Fruit fly (Drosophila melanogaster): Measurements from ENCODE around the gene Snx17.

The Snx17 gene

dm6 chr2L:10237725-10238446 is 31.1 kb upstream of the Snx17 start, which contains the start of gene mthl15:
Gene mthl15 (minus strand): TSS chr2L:10238317.
- no peak for TF ChIP-seq CG14655 (GFP tag; optimal IDR thresholded peaks at IDR 0.05)
- TF ChIP-seq CG10348 (GFP tag; IDR thresholded peaks at IDR 0.05), result no peak
- TF ChIP-seq Pif1B (GFP tag; optimal IDR thresholded peaks at IDR 0.05), result no peak
- TF ChIP-seq CG4496 (GFP tag; IDR thresholded peaks at IDR 0.05), result no peak
- TF ChIP-seq gl (tag; optimal IDR thresholded peaks at IDR 0.05), result no peak
- no peak for TF ChIP-seq Pif1A (GFP tag; optimal IDR thresholded peaks at IDR 0.05)
- TF ChIP-seq CG13204 (GFP tag; optimal IDR thresholded peaks at IDR 0.05), result no peak
- no peak for TF ChIP-seq Ets98B (GFP tag; IDR thresholded peaks at IDR 0.05)
- no peak for TF ChIP-seq rn (GFP tag; IDR thresholded peaks at IDR 0.05)
- TF ChIP-seq CG15710 (tag; optimal IDR thresholded peaks at IDR 0.05), result no peak
- no peak for TF ChIP-seq CG8159 (tag; optimal IDR thresholded peaks at IDR 0.05)
- no peak for TF ChIP-seq CG9948 (tag; optimal IDR thresholded peaks at IDR 0.05)

dm6 chr2L:10232827-10233226 is 26.1 kb upstream of the Snx17 start:
- TF ChIP-seq rn (GFP tag; IDR thresholded peaks at IDR 0.05), result no peak
- TF ChIP-seq EcR (GFP tag; optimal IDR thresholded peaks at IDR 0.05), result no peak
- no peak for TF ChIP-seq CG8159 (tag; optimal IDR thresholded peaks at IDR 0.05)
- no peak for TF ChIP-seq D1 (tag; optimal IDR thresholded peaks at IDR 0.05)
- TF ChIP-seq Snoo (tag; optimal IDR thresholded peaks at IDR 0.05), result no peak
- TF ChIP-seq fd96Ca (GFP tag; IDR thresholded peaks at IDR 0.05), result no peak
- TF ChIP-seq CG32121 (GFP tag; IDR thresholded peaks at IDR 0.05), result no peak
- TF ChIP-seq Pif1B (GFP tag; optimal IDR thresholded peaks at IDR 0.05), result no peak
- TF ChIP-seq CG15710 (tag; optimal IDR thresholded peaks at IDR 0.05), result no peak
- TF ChIP-seq CG13204 (GFP tag; optimal IDR thresholded peaks at IDR 0.05), result no peak
- TF ChIP-seq Pif1A (GFP tag; optimal IDR thresholded peaks at IDR 0.05), result no peak
- TF ChIP-seq CG4496 (GFP tag; IDR thresholded peaks at IDR 0.05), result no peak
- TF ChIP-seq CG34367 (tag; optimal IDR thresholded peaks at IDR 0.05), result no peak
- TF ChIP-seq CG14655 (GFP tag; optimal IDR thresholded peaks at IDR 0.05), result no peak
- no peak for TF ChIP-seq CG12605 (GFP tag; IDR thresholded peaks at IDR 0.05)
- TF ChIP-seq Ets98B (GFP tag; IDR thresholded peaks at IDR 0.05), result no peak
- no peak for TF ChIP-seq CG8301 (tag; optimal IDR thresholded peaks at IDR 0.05)
- TF ChIP-seq CG17806 (tag; optimal IDR thresholded peaks at IDR 0.05), result no peak
- no peak for TF ChIP-seq CG9948 (tag; optimal IDR thresholded peaks at IDR 0.05)
- TF ChIP-seq CG10348 (GFP tag; IDR thresholded peaks at IDR 0.05), result no peak

dm6 chr2L:10232152-10232816 is 25.5 kb upstream of the Snx17 start, which contains the start of gene eEF1delta:
Gene eEF1delta (plus strand): TSS chr2L:10232507.
- no peak for TF ChIP-seq CG17806 (tag; optimal IDR thresholded peaks at IDR 0.05)

- no peak for TF ChIP-seq CG32121 (GFP tag; IDR thresholded peaks at IDR 0.05)
Measured at dm6 chr2L:10231510-10231909, 24.7 kb upstream of the Snx17 start, which contains the start of gene ova. Gene ova (minus strand): TSS chr2L:10231692.

- no peak for TF ChIP-seq CG14655 (GFP tag; optimal IDR thresholded peaks at IDR 0.05)
- TF ChIP-seq CG15710 (tag; optimal IDR thresholded peaks at IDR 0.05), result peak; percentile 10
- TF ChIP-seq rn (GFP tag; IDR thresholded peaks at IDR 0.05), result no peak
- peak; percentile 30 for TF ChIP-seq CG9948 (tag; optimal IDR thresholded peaks at IDR 0.05)
- no peak for TF ChIP-seq CG13204 (GFP tag; optimal IDR thresholded peaks at IDR 0.05)
- peak; percentile 54; the same call in 1 of the 2 replicates for TF ChIP-seq CG32121 (GFP tag; IDR thresholded peaks at IDR 0.05)
- no peak for TF ChIP-seq CG12605 (GFP tag; IDR thresholded peaks at IDR 0.05)
- TF ChIP-seq fd96Ca (GFP tag; IDR thresholded peaks at IDR 0.05), result no peak
- peak; percentile 65; the same call in 2 of the 3 replicates for TF ChIP-seq CG4496 (GFP tag; IDR thresholded peaks at IDR 0.05)
- no peak for TF ChIP-seq D1 (tag; optimal IDR thresholded peaks at IDR 0.05)
- TF ChIP-seq CG10348 (GFP tag; IDR thresholded peaks at IDR 0.05), result no peak
- peak; percentile 38 for TF ChIP-seq CG8159 (tag; optimal IDR thresholded peaks at IDR 0.05)
- TF ChIP-seq Pif1A (GFP tag; optimal IDR thresholded peaks at IDR 0.05), result peak; percentile 79
- peak; percentile 61 for TF ChIP-seq CG8301 (tag; optimal IDR thresholded peaks at IDR 0.05)
- no peak for TF ChIP-seq CG34367 (tag; optimal IDR thresholded peaks at IDR 0.05)
- TF ChIP-seq Ets98B (GFP tag; IDR thresholded peaks at IDR 0.05), result no peak
- TF ChIP-seq EcR (GFP tag; optimal IDR thresholded peaks at IDR 0.05), result no peak
- TF ChIP-seq Snoo (tag; optimal IDR thresholded peaks at IDR 0.05), result no peak
- peak; percentile 53 for TF ChIP-seq CG17806 (tag; optimal IDR thresholded peaks at IDR 0.05)
- TF ChIP-seq gl (tag; optimal IDR thresholded peaks at IDR 0.05), result no peak
- TF ChIP-seq Pif1B (GFP tag; optimal IDR thresholded peaks at IDR 0.05), result peak; percentile 62
Measured at dm6 chr2L:10231092-10231494, 24.3 kb upstream of the Snx17 start.

dm6 chr2L:10230455-10230854 is 23.7 kb upstream of the Snx17 start:
- TF ChIP-seq CG12605 (GFP tag; IDR thresholded peaks at IDR 0.05) (no peak), Pif1A (GFP tag; optimal IDR thresholded peaks at IDR 0.05) (no peak), gl (tag; optimal IDR thresholded peaks at IDR 0.05) (no peak), Pif1B (GFP tag; optimal IDR thresholded peaks at IDR 0.05) (no peak), CG34367 (tag; optimal IDR thresholded peaks at IDR 0.05) (no peak), Snoo (tag; optimal IDR thresholded peaks at IDR 0.05) (no peak), CG13204 (GFP tag; optimal IDR thresholded peaks at IDR 0.05) (no peak), rn (GFP tag; IDR thresholded peaks at IDR 0.05) (no peak), CG8301 (tag; optimal IDR thresholded peaks at IDR 0.05) (no peak), CG9948 (tag; optimal IDR thresholded peaks at IDR 0.05) (no peak), CG4496 (GFP tag; IDR thresholded peaks at IDR 0.05) (no peak), CG15710 (tag; optimal IDR thresholded peaks at IDR 0.05) (no peak), D1 (tag; optimal IDR thresholded peaks at IDR 0.05) (no peak)

Measured in whole organism, pupa.